Worm (Caenorhabditis elegans): Measurements from ENCODE around the gene F48E8.8.

- TF ChIP-seq pha-4 (tag; optimal IDR thresholded peaks at IDR 0.05) = no peak
- TF ChIP-seq unc-86 (tag; optimal IDR thresholded peaks at IDR 0.05) = no peak
- TF ChIP-seq lin-11 (tag; optimal IDR thresholded peaks at IDR 0.05) = no peak
- no peak for TF ChIP-seq sox-2 (GFP tag; IDR thresholded peaks at IDR 0.05)
- TF ChIP-seq ceh-2 (tag; optimal IDR thresholded peaks at IDR 0.05) = no peak
- no peak for TF ChIP-seq ceh-9 (tag; optimal IDR thresholded peaks at IDR 0.05)
- no peak for TF ChIP-seq F13H6.1 (tag; optimal IDR thresholded peaks at IDR 0.05)
- no peak for TF ChIP-seq fkh-10 (GFP tag; optimal IDR thresholded peaks at IDR 0.05)
- no peak for TF ChIP-seq sox-4 (tag; optimal IDR thresholded peaks at IDR 0.05)
These were observed 22.5 kb downstream of the F48E8.8 start for ce11 chrIII:5427096-5427495.

Data from whole organism, late embryonic.